Fruit fly (Drosophila melanogaster) whole organism, embryonic: ENCODE data around the gene dbf.

ENCODE experiments used
- CG13775 ChIP-seq: fragments of 200-800 bp; sonication (Bioruptor generic); optimal IDR thresholded peaks from 3 replicates; lab custom pipeline; 2017; ENCODE audit warnings: missing biosample characterization, mild to moderate bottlenecking, missing genetic modification characterization
- CG7928 ChIP-seq: fragments of 200-800 bp; sonication (Bioruptor generic); optimal IDR thresholded peaks from 2 replicates; lab custom pipeline; 2017; ENCODE audit warnings: missing biosample characterization, mild to moderate bottlenecking, missing genetic modification characterization
- CG9215 ChIP-seq: fragments of 200-800 bp; sonication (Bioruptor generic); IDR thresholded peaks from 2 replicates; pipeline ENCODE4 v1.3.6; 2022; ENCODE audit warnings: missing biosample characterization, missing genetic modification characterization
- Doc2 ChIP-seq: fragments of 200-800 bp; sonication (Bioruptor generic); IDR thresholded peaks from 2 replicates; pipeline ENCODE4 v1.3.6; 2022; ENCODE audit warnings: missing biosample characterization, missing genetic modification characterization
- HLH3B ChIP-seq: fragments of 200-800 bp; sonication (Bioruptor generic); IDR thresholded peaks from 2 replicates; pipeline ENCODE4 v1.3.6; 2022; ENCODE audit warnings: missing biosample characterization, missing genetic modification characterization
- Oli ChIP-seq: fragments of 200-800 bp; sonication (Bioruptor generic); optimal IDR thresholded peaks from 2 replicates; lab custom pipeline; 2018; ENCODE audit warnings: missing biosample characterization, mild to moderate bottlenecking, missing genetic modification characterization, moderate library complexity
- Six4 ChIP-seq: fragments of 200-800 bp; sonication (Bioruptor generic); optimal IDR thresholded peaks from 2 replicates; lab custom pipeline; 2016; ENCODE audit warnings: missing biosample characterization, missing genetic modification characterization
- ac ChIP-seq: fragments of 200-800 bp; sonication (Bioruptor generic); optimal IDR thresholded peaks from 3 replicates; lab custom pipeline; 2017; ENCODE audit warnings: missing biosample characterization, mild to moderate bottlenecking, missing genetic modification characterization
- gcm2 ChIP-seq: fragments of 200-800 bp; sonication (Bioruptor generic); optimal IDR thresholded peaks from 2 replicates; lab custom pipeline; 2016; ENCODE audit warnings: missing biosample characterization, missing genetic modification characterization

DNA sequence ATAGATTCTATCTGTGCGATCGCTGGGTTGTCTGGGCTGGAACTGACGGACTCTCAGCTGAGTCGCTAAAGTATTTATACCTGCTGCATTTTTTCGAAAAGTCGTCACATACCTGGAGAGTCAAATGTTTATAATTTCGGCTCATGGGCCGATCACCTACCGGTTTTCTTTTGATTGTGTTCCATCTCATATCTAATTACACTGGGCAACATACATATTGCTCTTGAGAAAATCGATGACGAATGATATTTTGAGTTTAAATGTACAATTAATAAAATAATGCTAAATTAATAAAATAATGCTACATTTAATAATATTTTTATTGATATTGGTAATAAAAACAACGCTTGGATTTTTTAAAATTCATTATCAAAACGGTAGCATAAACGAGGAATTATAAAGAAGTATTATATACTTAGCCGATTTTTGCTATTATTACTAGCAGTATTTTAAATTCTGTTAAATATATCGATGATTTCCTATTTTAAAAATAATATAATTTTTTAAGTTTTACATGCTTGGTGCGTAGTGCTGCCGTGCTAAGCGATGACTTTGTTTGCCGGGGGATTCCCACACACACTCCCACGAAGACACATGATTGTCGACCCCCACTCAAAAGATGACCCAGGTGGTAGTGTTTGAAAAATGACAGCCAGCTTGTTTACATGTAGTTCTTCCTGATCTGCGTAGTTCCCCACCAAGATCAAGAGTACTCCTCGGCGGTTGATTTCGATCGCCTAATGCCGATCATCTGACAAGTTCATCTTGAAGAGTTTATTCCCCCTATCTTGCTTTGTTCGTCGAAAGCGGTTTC lies 38.0 kb downstream of the dbf start, which contains the start of gene CG7294:
- TF ChIP-seq Six4 (GFP tag; lab: Kevin White, UChicago) (no peak), CG7928 (GFP tag; lab: Kevin White, UChicago) (no peak), Doc2 (GFP tag; lab: Robert Waterston, UW) (no peak), Oli (tag; lab: Kevin White, UChicago) (peak; percentile 1), HLH3B (GFP tag; lab: Robert Waterston, UW) (no peak), ac (GFP tag; lab: Kevin White, UChicago) (no peak), CG9215 (no peak), gcm2 (GFP tag; lab: Kevin White, UChicago) (no peak), CG13775 (GFP tag; lab: Kevin White, UChicago) (no peak)
